Worm (Caenorhabditis elegans) whole organism, late embryonic: Measurements from ENCODE around the gene clec-140.

Source experiments
- C08G9.2 ChIP-seq: sonication (generic microtip); optimal IDR thresholded peaks from 2 replicates; lab custom pipeline; 2016; ENCODE audit warnings: mild to moderate bottlenecking, missing genetic modification characterization, moderate library complexity, missing compliant biosample characterization
- C38D4.7 ChIP-seq: fragments of 200-800 bp; sonication (Bioruptor generic); optimal IDR thresholded peaks from 2 replicates; lab custom pipeline; 2018; ENCODE audit warnings: mild to moderate bottlenecking, missing genetic modification characterization, moderate library complexity, missing compliant biosample characterization
- F13H6.1 ChIP-seq: sonication (generic microtip); optimal IDR thresholded peaks from 2 replicates; lab custom pipeline; 2016; ENCODE audit warnings: missing genetic modification characterization, missing compliant biosample characterization
- K02D7.2 ChIP-seq: sonication (generic microtip); optimal IDR thresholded peaks from 2 replicates; lab custom pipeline; 2017; ENCODE audit warnings: mild to moderate bottlenecking, missing genetic modification characterization, missing compliant biosample characterization
- T23F11.4 ChIP-seq: fragments of 200-800 bp; sonication (Bioruptor generic); optimal IDR thresholded peaks from 2 replicates; lab custom pipeline; 2018; ENCODE audit warnings: mild to moderate bottlenecking, missing genetic modification characterization, missing compliant biosample characterization
- ahr-1 ChIP-seq: sonication (generic microtip); optimal IDR thresholded peaks from 2 replicates; lab custom pipeline; 2016; ENCODE audit warnings: missing genetic modification characterization, missing compliant biosample characterization
- ama-1 ChIP-seq: fragments of 150-350 bp; optimal IDR thresholded peaks from 2 replicates; lab custom pipeline; 2014
- ceh-14 ChIP-seq: sonication (generic microtip); optimal IDR thresholded peaks from 2 replicates; lab custom pipeline; 2016; ENCODE audit warnings: missing genotype, missing genetic modification characterization, missing compliant biosample characterization
- ceh-18 ChIP-seq: sonication (generic microtip); optimal IDR thresholded peaks from 2 replicates; lab custom pipeline; 2016; ENCODE audit warnings: missing genetic modification characterization, missing compliant biosample characterization
- ceh-19 ChIP-seq: fragments of 200-800 bp; sonication (Bioruptor generic); optimal IDR thresholded peaks from 2 replicates; lab custom pipeline; 2018; ENCODE audit warnings: mild to moderate bottlenecking, missing genetic modification characterization, missing compliant biosample characterization
- ceh-2 ChIP-seq: sonication (generic microtip); optimal IDR thresholded peaks from 2 replicates; lab custom pipeline; 2016; ENCODE audit warnings: missing genotype, missing genetic modification characterization, missing compliant biosample characterization
- ceh-24 ChIP-seq: sonication (generic microtip); optimal IDR thresholded peaks from 2 replicates; lab custom pipeline; 2016; ENCODE audit warnings: mild to moderate bottlenecking, missing genetic modification characterization, missing compliant biosample characterization
- ceh-31 ChIP-seq: sonication (generic microtip); optimal IDR thresholded peaks from 2 replicates; lab custom pipeline; 2016; ENCODE audit warnings: missing genetic modification characterization, missing compliant biosample characterization
- ceh-34 ChIP-seq: sonication (generic microtip); optimal IDR thresholded peaks from 2 replicates; lab custom pipeline; 2016; ENCODE audit warnings: mild to moderate bottlenecking, missing genetic modification characterization, missing compliant biosample characterization
- ceh-48 ChIP-seq: sonication (generic microtip); optimal IDR thresholded peaks from 2 replicates; lab custom pipeline; 2016; ENCODE audit warnings: missing genetic modification characterization, inconsistent platforms, missing compliant biosample characterization
- ceh-6 ChIP-seq: fragments of 200-800 bp; sonication (Bioruptor generic); optimal IDR thresholded peaks from 2 replicates; lab custom pipeline; 2018; ENCODE audit warnings: mild to moderate bottlenecking, missing genetic modification characterization, missing compliant biosample characterization
- ets-4 ChIP-seq: sonication (generic microtip); optimal IDR thresholded peaks from 2 replicates; lab custom pipeline; 2016; ENCODE audit warnings: missing genetic modification characterization, missing compliant biosample characterization
- fkh-6 ChIP-seq: sonication (generic microtip); optimal IDR thresholded peaks from 2 replicates; lab custom pipeline; 2016; ENCODE audit warnings: missing genetic modification characterization, missing compliant biosample characterization
- hlh-13 ChIP-seq: fragments of 200-800 bp; sonication (Bioruptor generic); optimal IDR thresholded peaks from 2 replicates; lab custom pipeline; 2018; ENCODE audit warnings: mild to moderate bottlenecking, missing genetic modification characterization, missing compliant biosample characterization
- hlh-30 ChIP-seq: sonication (generic microtip); optimal IDR thresholded peaks from 2 replicates; lab custom pipeline; 2017; ENCODE audit warnings: antibody characterized with exemption, missing genetic modification characterization, missing compliant biosample characterization; ENCODE audit not compliant: insufficient read depth
- hlh-6 ChIP-seq: sonication (generic microtip); optimal IDR thresholded peaks from 2 replicates; lab custom pipeline; 2016; ENCODE audit warnings: missing genotype, missing genetic modification characterization, missing compliant biosample characterization
- lim-6 ChIP-seq: sonication (generic microtip); optimal IDR thresholded peaks from 2 replicates; lab custom pipeline; 2016; ENCODE audit warnings: missing genetic modification characterization, missing compliant biosample characterization
- lin-11 ChIP-seq: fragments of 200-800 bp; sonication (Bioruptor generic); optimal IDR thresholded peaks from 2 replicates; lab custom pipeline; 2018; ENCODE audit warnings: mild to moderate bottlenecking, missing genetic modification characterization, missing compliant biosample characterization
- mec-3 ChIP-seq: sonication (generic microtip); optimal IDR thresholded peaks from 2 replicates; lab custom pipeline; 2016; ENCODE audit warnings: borderline replicate concordance, missing genetic modification characterization, missing compliant biosample characterization
- nfya-1 ChIP-seq: sonication (generic microtip); optimal IDR thresholded peaks from 2 replicates; lab custom pipeline; 2017; ENCODE audit warnings: missing genetic modification characterization, mild to moderate bottlenecking, missing compliant biosample characterization, antibody characterized with exemption, moderate library complexity
- nhr-11 ChIP-seq: fragments of 150-350 bp; optimal IDR thresholded peaks from 2 replicates; lab custom pipeline; 2014; ENCODE audit warnings: missing biosample characterization, missing genetic modification characterization
- nhr-232 ChIP-seq: sonication (generic microtip); optimal IDR thresholded peaks from 2 replicates; lab custom pipeline; 2016; ENCODE audit warnings: missing genetic modification characterization, missing compliant biosample characterization
- odd-2 ChIP-seq: sonication (generic microtip); optimal IDR thresholded peaks from 2 replicates; lab custom pipeline; 2017; ENCODE audit warnings: antibody characterized with exemption, mild to moderate bottlenecking, missing genetic modification characterization, missing compliant biosample characterization
- pax-1 ChIP-seq: fragments of 150-350 bp; optimal IDR thresholded peaks from 2 replicates; lab custom pipeline; 2014; ENCODE audit warnings: missing biosample characterization, missing genetic modification characterization
- pha-4 ChIP-seq: fragments of 150-350 bp; optimal IDR thresholded peaks from 2 replicates; lab custom pipeline; 2018; ENCODE audit warnings: missing biosample characterization, missing genetic modification reagents, missing genetic modification characterization
- rnt-1 ChIP-seq: sonication (generic microtip); optimal IDR thresholded peaks from 2 replicates; lab custom pipeline; 2016; ENCODE audit warnings: missing genetic modification characterization, missing compliant biosample characterization
- sdc-2 ChIP-seq: sonication (generic microtip); optimal IDR thresholded peaks from 2 replicates; lab custom pipeline; 2016; ENCODE audit warnings: missing genotype, missing genetic modification characterization, missing compliant biosample characterization
- sox-4 ChIP-seq: sonication (generic microtip); optimal IDR thresholded peaks from 2 replicates; lab custom pipeline; 2017; ENCODE audit warnings: mild to moderate bottlenecking, missing genetic modification characterization, inconsistent platforms, missing compliant biosample characterization
- syd-9 ChIP-seq: sonication (generic microtip); optimal IDR thresholded peaks from 2 replicates; lab custom pipeline; 2016; ENCODE audit warnings: mild to moderate bottlenecking, missing genetic modification characterization, moderate library complexity, missing compliant biosample characterization
- tbx-2 ChIP-seq: sonication (generic microtip); optimal IDR thresholded peaks from 2 replicates; lab custom pipeline; 2016; ENCODE audit warnings: missing genetic modification characterization, missing compliant biosample characterization
- tbx-7 ChIP-seq: sonication (generic microtip); optimal IDR thresholded peaks from 2 replicates; lab custom pipeline; 2016; ENCODE audit warnings: missing genotype, missing genetic modification characterization, missing compliant biosample characterization
- ttx-3 ChIP-seq: sonication (generic microtip); optimal IDR thresholded peaks from 2 replicates; lab custom pipeline; 2016; ENCODE audit warnings: missing genetic modification reagents, missing genetic modification characterization, missing compliant biosample characterization
- unc-55 ChIP-seq: sonication (generic microtip); optimal IDR thresholded peaks from 2 replicates; lab custom pipeline; 2017; ENCODE audit warnings: missing biosample characterization, missing genetic modification reagents, missing genetic modification characterization
- unc-86 ChIP-seq: sonication (generic microtip); optimal IDR thresholded peaks from 2 replicates; lab custom pipeline; 2016; ENCODE audit warnings: missing genetic modification characterization, missing compliant biosample characterization
- zip-5 ChIP-seq: sonication (generic microtip); optimal IDR thresholded peaks from 2 replicates; lab custom pipeline; 2016; ENCODE audit warnings: missing genetic modification characterization, missing compliant biosample characterization

clec-140 gene

ce11 chrII:4703011-4703410 is 30.2 kb downstream of the clec-140 start:
- TF ChIP-seq lin-11 (tag; lab: Kevin White, UChicago) (no peak), tbx-2 (no peak), nhr-232 (tag; lab: Kevin White, UChicago) (no peak), hlh-6 (no peak), odd-2 (tag; lab: Kevin White, UChicago) (no peak), C38D4.7 (GFP tag; lab: Kevin White, UChicago) (no peak), K02D7.2 (tag; lab: Kevin White, UChicago) (no peak), unc-55 (no peak), ceh-14 (tag; lab: Kevin White, UChicago) (no peak), F13H6.1 (tag; lab: Kevin White, UChicago) (no peak), lim-6 (tag; lab: Kevin White, UChicago) (no peak), hlh-13 (GFP tag; lab: Kevin White, UChicago) (no peak), pax-1 (tag; lab: Kevin White, UChicago) (no peak), nhr-11 (no peak), ceh-2 (tag; lab: Kevin White, UChicago) (no peak), ets-4 (tag; lab: Kevin White, UChicago) (no peak), nfya-1 (tag; lab: Kevin White, UChicago) (no peak), T23F11.4 (GFP tag; lab: Kevin White, UChicago) (no peak), sox-4 (no peak), unc-86 (tag; lab: Kevin White, UChicago) (no peak)
- TF ChIP-seq, all 69 proteins: peak for 0

ce11 chrII:4706359-4706871 is 33.6 kb downstream of the clec-140 start, which contains the start of the genes F10G7.9 and tsn-1:
Gene F10G7.9, minus strand, starts transcription at chrII:4706485.
Gene tsn-1, plus strand, starts transcription at chrII:4706821.
- TF ChIP-seq hlh-30 (tag; lab: Kevin White, UChicago) = peak; percentile 41
- no peak for TF ChIP-seq syd-9 (tag; lab: Kevin White, UChicago)
- TF ChIP-seq C38D4.7 (GFP tag; lab: Kevin White, UChicago) = no peak
- peak; percentile 56 for TF ChIP-seq nfya-1 (tag; lab: Kevin White, UChicago)
- TF ChIP-seq, all 69 proteins: peak for 2

DNA sequence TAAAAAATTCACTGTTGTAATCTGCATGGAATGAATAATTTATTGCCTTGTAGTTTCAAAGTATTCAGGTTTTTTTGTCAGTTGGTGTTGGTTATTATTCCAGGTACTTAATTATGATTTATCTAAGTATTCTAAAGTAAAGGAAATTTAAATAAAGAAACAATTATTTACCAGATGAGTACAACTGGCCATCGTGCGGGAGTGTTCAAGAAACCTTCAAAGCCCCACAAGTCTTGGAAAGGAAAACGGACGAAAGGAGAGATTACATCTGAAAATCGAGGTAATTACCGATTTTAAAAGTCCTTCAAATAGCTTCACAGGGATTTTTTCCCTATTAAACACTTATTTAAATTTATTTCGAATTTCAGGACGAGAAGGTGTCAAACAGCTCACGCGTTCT is 37.3 kb downstream of the clec-140 start, which contains the start of gene tag-151:
Gene tag-151, plus strand, starts transcription at position 158 of the 400 bp plus-strand sequence.
- TF ChIP-seq pax-1 (tag; lab: Kevin White, UChicago) (no peak), ttx-3 (tag; lab: Kevin White, UChicago) (no peak), ceh-24 (tag; lab: Kevin White, UChicago) (no peak), C08G9.2 (tag; lab: Kevin White, UChicago) (no peak), sdc-2 (tag; lab: Kevin White, UChicago) (no peak), tbx-7 (tag; lab: Kevin White, UChicago) (no peak), ceh-2 (tag; lab: Kevin White, UChicago) (no peak), syd-9 (tag; lab: Kevin White, UChicago) (no peak), ceh-19 (GFP tag; lab: Kevin White, UChicago) (no peak), ceh-34 (tag; lab: Kevin White, UChicago) (no peak), odd-2 (tag; lab: Kevin White, UChicago) (no peak), ama-1 (no peak), ahr-1 (tag; lab: Kevin White, UChicago) (no peak), nhr-232 (tag; lab: Kevin White, UChicago) (no peak), hlh-30 (tag; lab: Kevin White, UChicago) (no peak), ceh-18 (no peak), lim-6 (tag; lab: Kevin White, UChicago) (no peak), ceh-31 (no peak), nfya-1 (tag; lab: Kevin White, UChicago) (no peak)

DNA sequence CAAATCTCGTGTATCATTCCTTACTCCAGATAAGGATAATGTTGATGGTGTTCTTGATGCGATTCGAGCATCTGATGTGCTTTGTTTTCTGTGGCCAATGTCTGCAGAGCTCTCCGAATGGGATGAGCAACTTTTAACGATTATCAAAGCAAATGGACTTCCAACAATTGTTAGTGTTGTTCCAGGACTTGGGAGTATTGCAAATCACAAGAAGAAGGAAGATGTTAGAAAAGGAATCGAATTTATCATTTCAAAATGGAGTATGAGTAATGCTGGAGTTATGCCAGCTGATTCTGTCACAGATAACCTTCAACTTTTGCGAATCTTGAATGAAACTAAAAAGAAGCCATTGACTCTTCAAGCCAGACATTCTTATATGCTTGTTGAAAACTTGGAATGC is 38.0 kb downstream of the clec-140 start:
- TF ChIP-seq ttx-3 (tag; lab: Kevin White, UChicago) = no peak
- no peak for TF ChIP-seq ceh-48 (tag; lab: Kevin White, UChicago)
- TF ChIP-seq ceh-6 (GFP tag; lab: Kevin White, UChicago) = no peak
- TF ChIP-seq fkh-6 = no peak
- no peak for TF ChIP-seq rnt-1 (tag; lab: Kevin White, UChicago)
- no peak for TF ChIP-seq nfya-1 (tag; lab: Kevin White, UChicago)
- no peak for TF ChIP-seq zip-5 (tag; lab: Kevin White, UChicago)
- TF ChIP-seq C38D4.7 (GFP tag; lab: Kevin White, UChicago) = no peak
- TF ChIP-seq mec-3 = no peak
- no peak for TF ChIP-seq pha-4 (tag; lab: Kevin White, UChicago)
- TF ChIP-seq pax-1 (tag; lab: Kevin White, UChicago) = no peak
